Fruit fly (Drosophila melanogaster): Measurements from ENCODE around the gene ppk22.

ppk22 gene

dm6 chr3R:24894419-24895206 lies 35.0 kb upstream of the ppk22 start, which contains the start of the genes CG31121 and CG11069 (continued):
- TF ChIP-seq spab (GFP tag; optimal IDR thresholded peaks at IDR 0.05) (no peak), CG6808 (GFP tag; optimal IDR thresholded peaks at IDR 0.05) (no peak), Sox102F (GFP tag; optimal IDR thresholded peaks at IDR 0.05) (no peak), CG6163 (GFP tag; IDR thresholded peaks at IDR 0.05) (peak; percentile 28; the same call in 1 of the 3 replicates), CG9139 (GFP tag; optimal IDR thresholded peaks at IDR 0.05) (no peak), Hr38 (GFP tag; optimal IDR thresholded peaks at IDR 0.05) (no peak), fkh (GFP tag; optimal IDR thresholded peaks at IDR 0.05) (no peak), CG8119 (GFP tag; IDR thresholded peaks at IDR 0.05) (peak; percentile 29; the same call in 2 of the 3 replicates), CG34406 (GFP tag; optimal IDR thresholded peaks at IDR 0.05) (no peak), CG6854 (GFP tag; optimal IDR thresholded peaks at IDR 0.05) (no peak), vri (GFP tag; optimal IDR thresholded peaks at IDR 0.05) (no peak), CG3919 (GFP tag; optimal IDR thresholded peaks at IDR 0.05) (peak; percentile 6), CG8319 (GFP tag; optimal IDR thresholded peaks at IDR 0.05) (no peak), CG8632 (GFP tag; optimal IDR thresholded peaks at IDR 0.05) (no peak), fd59A (GFP tag; optimal IDR thresholded peaks at IDR 0.05) (no peak), topi (GFP tag; optimal IDR thresholded peaks at IDR 0.05) (peak; percentile 10), CG10631 (GFP tag; optimal IDR thresholded peaks at IDR 0.05) (no peak), Hr39 (GFP tag; optimal IDR thresholded peaks at IDR 0.05) (no peak), CG16779 (tag; optimal IDR thresholded peaks at IDR 0.05) (no peak), CG4318 (GFP tag; optimal IDR thresholded peaks at IDR 0.05) (no peak), CG6276 (GFP tag; optimal IDR thresholded peaks at IDR 0.05) (no peak), Blimp-1 (GFP tag; optimal IDR thresholded peaks at IDR 0.05) (no peak), Hr4 (GFP tag; optimal IDR thresholded peaks at IDR 0.05) (no peak), svp (GFP tag) (no peak)

DNA sequence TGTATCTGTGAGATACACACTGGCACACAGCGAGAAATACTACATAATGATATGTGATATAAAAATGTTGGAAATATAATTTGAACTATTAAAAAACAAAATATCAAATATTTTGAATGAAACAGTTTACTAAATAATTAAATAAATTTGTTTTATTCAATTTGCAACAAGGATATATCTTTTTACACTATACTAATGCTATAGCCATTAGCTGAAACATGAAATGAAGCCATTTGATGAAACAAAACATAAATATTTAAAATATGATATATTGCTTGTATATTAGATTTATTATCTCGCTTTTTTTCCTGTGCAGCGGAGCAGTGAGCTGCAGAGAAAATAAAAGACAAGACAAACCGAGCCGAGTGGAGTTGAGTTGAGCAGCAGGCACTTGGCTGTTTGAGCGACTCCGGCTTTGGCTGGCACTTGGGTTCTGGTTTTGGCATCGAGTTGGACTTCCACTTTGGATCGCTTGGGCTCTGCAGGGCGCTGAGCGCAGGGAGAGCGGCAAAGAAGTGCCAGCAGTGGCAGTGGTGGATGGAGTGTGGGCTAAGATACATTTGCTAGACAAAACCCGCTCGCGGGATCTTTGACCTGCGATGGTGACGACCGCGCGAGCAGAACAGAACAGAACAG lies 33.8 kb upstream of the ppk22 start:
- TF ChIP-seq lz (GFP tag; optimal IDR thresholded peaks at IDR 0.05) (peak; percentile 55), CG9139 (GFP tag; optimal IDR thresholded peaks at IDR 0.05) (peak; percentile 74), dac (GFP tag; optimal IDR thresholded peaks at IDR 0.05) (peak; percentile 62), CG6808 (GFP tag; optimal IDR thresholded peaks at IDR 0.05) (peak; percentile 91), CG11762 (GFP tag; optimal IDR thresholded peaks at IDR 0.05; ENCODE audit: insufficient read depth) (peak; percentile 80), CG16779 (tag; optimal IDR thresholded peaks at IDR 0.05) (peak; percentile 81), Ets96B (tag; optimal IDR thresholded peaks at IDR 0.05) (peak; percentile 93), CG6276 (GFP tag; optimal IDR thresholded peaks at IDR 0.05) (peak; percentile 92), Sox14 (GFP tag; optimal IDR thresholded peaks at IDR 0.05) (peak; percentile 33), CG7368 (GFP tag; optimal IDR thresholded peaks at IDR 0.05) (peak; percentile 78), Ets21C (GFP tag; optimal IDR thresholded peaks at IDR 0.05) (peak; percentile 19), Eip93F (GFP tag; optimal IDR thresholded peaks at IDR 0.05) (no peak), CG32006 (GFP tag; optimal IDR thresholded peaks at IDR 0.05) (peak; percentile 90), CG10631 (GFP tag; optimal IDR thresholded peaks at IDR 0.05) (peak; percentile 88), Blimp-1 (GFP tag; optimal IDR thresholded peaks at IDR 0.05) (peak; percentile 69), CG8632 (GFP tag; optimal IDR thresholded peaks at IDR 0.05) (peak; percentile 79), Hr4 (GFP tag; optimal IDR thresholded peaks at IDR 0.05) (peak; percentile 66), Gug (GFP tag; IDR thresholded peaks at IDR 0.05) (peak; percentile 76), Eip75B (GFP tag; optimal IDR thresholded peaks at IDR 0.05) (peak; percentile 53), pdm3 (GFP tag; optimal IDR thresholded peaks at IDR 0.05) (peak; percentile 68), Eip78C (GFP tag) (peak; percentile 95), salr (GFP tag; optimal IDR thresholded peaks at IDR 0.05) (peak; percentile 7 to 86), Sox15 (GFP tag; optimal IDR thresholded peaks at IDR 0.05) (peak; percentile 39), CG3919 (GFP tag; optimal IDR thresholded peaks at IDR 0.05) (peak; percentile 86), svp (GFP tag) (peak; percentile 87), cyc (GFP tag; optimal IDR thresholded peaks at IDR 0.05) (peak; percentile 74), spab (GFP tag; optimal IDR thresholded peaks at IDR 0.05) (peak; percentile 91), CG34406 (GFP tag; optimal IDR thresholded peaks at IDR 0.05) (peak; percentile 82), esn (GFP tag; optimal IDR thresholded peaks at IDR 0.05) (peak; percentile 88), Met (GFP tag; optimal IDR thresholded peaks at IDR 0.05) (peak; percentile 83), fkh (GFP tag; optimal IDR thresholded peaks at IDR 0.05) (peak; percentile 64), CG11902 (GFP tag; optimal IDR thresholded peaks at IDR 0.05) (peak; percentile 59), CG8119 (GFP tag; IDR thresholded peaks at IDR 0.05) (peak; percentile 95), CG1621 (tag; optimal IDR thresholded peaks at IDR 0.05) (peak; percentile 45), eg (GFP tag; IDR thresholded peaks at IDR 0.05) (peak; percentile 84), CG15336 (GFP tag; IDR thresholded peaks at IDR 0.05) (peak; percentile 94)
